Worm (Caenorhabditis elegans): ENCODE data around the gene lin-29.

lin-29 gene

ce11 chrII:11905023-11905422, 30.1 kb downstream of the lin-29 start:
- TF ChIP-seq efl-3 (GFP tag; optimal IDR thresholded peaks at IDR 0.05) (no peak), unc-98 (GFP tag; IDR thresholded peaks at IDR 0.05) (no peak), isw-1 (GFP tag; IDR thresholded peaks at IDR 0.05) (no peak), nhr-11 (tag; optimal IDR thresholded peaks at IDR 0.05) (no peak), efl-1 (optimal IDR thresholded peaks at IDR 0.05) (no peak), efl-1 (GFP tag; optimal IDR thresholded peaks at IDR 0.05 in 1 of 2) (no peak)

ce11 chrII:11902203-11902602, 32.9 kb downstream of the lin-29 start:
- no peak for TF ChIP-seq C34B4.2 (tag; optimal IDR thresholded peaks at IDR 0.05)
- peak; percentile 8 for TF ChIP-seq mep-1 (tag; optimal IDR thresholded peaks at IDR 0.05)
- TF ChIP-seq nhr-28 (tag; optimal IDR thresholded peaks at IDR 0.05) = no peak
- no peak for TF ChIP-seq lir-3 (tag; optimal IDR thresholded peaks at IDR 0.05; ENCODE audit: poor library complexity)
- TF ChIP-seq alr-1 (tag; optimal IDR thresholded peaks at IDR 0.05; ENCODE audit: borderline replicate concordance) = no peak
- TF ChIP-seq ets-5 (GFP tag; IDR thresholded peaks at IDR 0.05) = no peak
- no peak for TF ChIP-seq pag-3 (tag; optimal IDR thresholded peaks at IDR 0.05; ENCODE audit: borderline replicate concordance, insufficient read depth)
- no peak for TF ChIP-seq nhr-85 (tag)
- peak; percentile 22 for TF ChIP-seq lin-14 (GFP tag; optimal IDR thresholded peaks at IDR 0.05)
- TF ChIP-seq nhr-90 (tag; optimal IDR thresholded peaks at IDR 0.05; ENCODE audit: poor library complexity) = no peak
- TF ChIP-seq fkh-10 (GFP tag; optimal IDR thresholded peaks at IDR 0.05) = no peak
- TF ChIP-seq unc-30 (tag; optimal IDR thresholded peaks at IDR 0.05) = no peak
- TF ChIP-seq jun-1 (tag; optimal IDR thresholded peaks at IDR 0.05) = no peak
- TF ChIP-seq blmp-1 (tag; optimal IDR thresholded peaks at IDR 0.05) = no peak
- TF ChIP-seq pax-3 (tag; optimal IDR thresholded peaks at IDR 0.05) = no peak

ce11 chrII:11901110-11901509, 34.0 kb downstream of the lin-29 start, which contains the start of gene vab-23:
vab-23 (minus strand) TSS chrII:11901210.
- TF ChIP-seq efl-3 (GFP tag; optimal IDR thresholded peaks at IDR 0.05) (no peak), nhr-85 (tag) (no peak)

ce11 chrII:11899761-11900160, 35.4 kb downstream of the lin-29 start:
- TF ChIP-seq ztf-11 (tag; optimal IDR thresholded peaks at IDR 0.05) (no peak), aha-1 (tag; optimal IDR thresholded peaks at IDR 0.05) (no peak), lin-13 (GFP tag; optimal IDR thresholded peaks at IDR 0.05) (no peak), nhr-85 (tag) (no peak), sox-4 (tag; optimal IDR thresholded peaks at IDR 0.05) (no peak)

ce11 chrII:11893323-11893722, 41.8 kb downstream of the lin-29 start, which contains the start of gene ZK930.2:
ZK930.2 (minus strand) TSS chrII:11893423.
- TF ChIP-seq egl-27 (tag; optimal IDR thresholded peaks at IDR 0.05) = no peak
- TF ChIP-seq zip-4 (GFP tag; optimal IDR thresholded peaks at IDR 0.05) = no peak
- TF ChIP-seq xbp-1 (tag; optimal IDR thresholded peaks at IDR 0.05) = no peak
- no peak for TF ChIP-seq efl-1 (optimal IDR thresholded peaks at IDR 0.05)
- TF ChIP-seq efl-1 (GFP tag; optimal IDR thresholded peaks at IDR 0.05 in 1 of 2) = peak in 1 of 2 experiments; percentile 27
- TF ChIP-seq nhr-47 (tag; optimal IDR thresholded peaks at IDR 0.05) = no peak
- TF ChIP-seq nhr-19 (GFP tag; conservative IDR thresholded peaks at IDR 0.05) = no peak
- no peak for TF ChIP-seq ztf-11 (tag; optimal IDR thresholded peaks at IDR 0.05)
- TF ChIP-seq alr-1 (tag; optimal IDR thresholded peaks at IDR 0.05; ENCODE audit: borderline replicate concordance) = no peak
- no peak for TF ChIP-seq nhr-76 (tag; optimal IDR thresholded peaks at IDR 0.05)

- TF ChIP-seq nhr-71 (tag; optimal IDR thresholded peaks at IDR 0.05) = no peak
- peak; percentile 72 for TF ChIP-seq nhr-85 (tag)
- TF ChIP-seq Y116A8C.19 (tag; optimal IDR thresholded peaks at IDR 0.05; ENCODE audit: borderline replicate concordance) = no peak
- no peak for TF ChIP-seq tbx-2 (tag; optimal IDR thresholded peaks at IDR 0.05)
- no peak for TF ChIP-seq nhr-28 (tag; optimal IDR thresholded peaks at IDR 0.05)
- TF ChIP-seq egl-27 (tag; optimal IDR thresholded peaks at IDR 0.05) = no peak
- TF ChIP-seq elt-2 (tag; optimal IDR thresholded peaks at IDR 0.05) = no peak
- TF ChIP-seq ztf-11 (tag; optimal IDR thresholded peaks at IDR 0.05) = peak in 1 of 2 experiments; percentile 62
- TF ChIP-seq nhr-77 (tag; optimal IDR thresholded peaks at IDR 0.05) = no peak
- no peak for TF ChIP-seq xbp-1 (tag; optimal IDR thresholded peaks at IDR 0.05)
- no peak for TF ChIP-seq nhr-47 (tag; optimal IDR thresholded peaks at IDR 0.05)
- no peak for TF ChIP-seq ztf-4 (tag; optimal IDR thresholded peaks at IDR 0.05)
- TF ChIP-seq lin-14 (GFP tag; optimal IDR thresholded peaks at IDR 0.05) = no peak
Observed at ce11 chrII:11890596-11890995, 44.5 kb downstream of the lin-29 start.
